Fruit fly (Drosophila melanogaster): ENCODE results near the gene sphinx2.

dm6 chr3L:7470202-7470601 is 29.7 kb upstream of the sphinx2 start, which contains the start of gene CG8543:
- no peak for TF ChIP-seq insv (optimal IDR thresholded peaks at IDR 0.05)
- TF ChIP-seq h (optimal IDR thresholded peaks at IDR 0.05): no peak

Measured in Kc167 (cell line).